Worm (Caenorhabditis elegans) whole organism, early embryonic: ENCODE data around the gene math-5.

Source experiments
- F13C5.2 ChIP-seq: sonication (generic microtip); optimal IDR thresholded peaks from 2 replicates; lab custom pipeline; 2017; ENCODE audit warnings: mild to moderate bottlenecking, missing genetic modification characterization, inconsistent platforms, missing compliant biosample characterization
- aly-1 ChIP-seq: sonication (generic microtip); optimal IDR thresholded peaks from 2 replicates; lab custom pipeline; 2016; ENCODE audit warnings: missing genetic modification characterization, missing compliant biosample characterization
- ama-1 ChIP-seq: fragments of 150-350 bp; optimal IDR thresholded peaks from 2 replicates; lab custom pipeline; 2014
- ets-7 ChIP-seq: sonication (generic microtip); optimal IDR thresholded peaks from 2 replicates; lab custom pipeline; 2016; ENCODE audit warnings: missing genotype, missing genetic modification characterization, missing compliant biosample characterization
- hmg-4 ChIP-seq: fragments of 200-800 bp; sonication (Bioruptor generic); optimal IDR thresholded peaks from 2 replicates; lab custom pipeline; 2018; ENCODE audit warnings: mild to moderate bottlenecking, missing genetic modification characterization, missing compliant biosample characterization

ce11 chrII:1848109-1848508 lies 34.5 kb downstream of the math-5 start, which contains the start of gene fbxb-97:
- TF ChIP-seq hmg-4 (GFP tag; lab: Kevin White, UChicago), result no peak
- TF ChIP-seq F13C5.2 (tag; lab: Kevin White, UChicago), result no peak
- TF ChIP-seq aly-1 (tag; lab: Kevin White, UChicago), result no peak
- TF ChIP-seq ets-7 (tag; lab: Kevin White, UChicago), result no peak
- TF ChIP-seq ama-1 (lab: Kevin White, UChicago), result no peak
